Fruit fly (Drosophila melanogaster): Measurements from ENCODE around the gene CG6793.

Gene CG6793

DNA sequence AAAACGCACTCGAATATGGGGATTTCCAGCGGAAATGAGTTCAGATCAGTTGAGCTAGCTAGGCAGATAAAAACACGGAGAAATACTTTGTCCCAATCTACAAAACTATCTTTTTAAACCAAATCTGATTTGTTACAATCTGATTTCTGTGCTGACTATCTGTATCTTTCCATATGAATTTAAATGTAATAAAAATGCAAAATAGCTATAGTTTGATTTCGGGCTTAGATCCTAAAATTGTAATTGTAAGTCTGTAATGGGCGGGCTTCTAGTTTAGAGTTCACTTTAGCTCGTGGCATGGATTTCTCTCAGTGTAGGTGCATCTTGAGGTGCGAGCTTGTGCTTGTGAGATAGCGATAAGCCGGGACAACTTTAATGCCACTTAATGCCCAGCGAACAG lies 20.0 kb downstream of the CG6793 start (continued):
- TF ChIP-seq CG3065 (GFP tag; optimal IDR thresholded peaks at IDR 0.05), result no peak
- no peak for TF ChIP-seq hkb (optimal IDR thresholded peaks at IDR 0.05)
- no peak for TF ChIP-seq hkb (GFP tag; IDR thresholded peaks at IDR 0.05)
- TF ChIP-seq CG2678 (tag; optimal IDR thresholded peaks at IDR 0.05), result peak; percentile 12
- no peak for TF ChIP-seq Hr3 (GFP tag; optimal IDR thresholded peaks at IDR 0.05)
- no peak for TF ChIP-seq aop (GFP tag; IDR thresholded peaks at IDR 0.05)
- TF ChIP-seq phol (tag; optimal IDR thresholded peaks at IDR 0.05), result peak; percentile 54
- TF ChIP-seq CG6683 (GFP tag; optimal IDR thresholded peaks at IDR 0.05), result no peak
- TF ChIP-seq Taf1 (GFP tag; IDR thresholded peaks at IDR 0.05), result no peak
- TF ChIP-seq crc (GFP tag; optimal IDR thresholded peaks at IDR 0.05), result no peak
- TF ChIP-seq BEAF-32 (GFP tag; optimal IDR thresholded peaks at IDR 0.05), result no peak
- peak; percentile 14 for TF ChIP-seq nmo (GFP tag; optimal IDR thresholded peaks at IDR 0.05)
- peak; percentile 6 for TF ChIP-seq trem (tag; optimal IDR thresholded peaks at IDR 0.05)
- TF ChIP-seq CG13424 (tag; optimal IDR thresholded peaks at IDR 0.05), result peak; percentile 7
- no peak for TF ChIP-seq cato (GFP tag; optimal IDR thresholded peaks at IDR 0.05; ENCODE audit: borderline replicate concordance)
- TF ChIP-seq CG15696 (tag; optimal IDR thresholded peaks at IDR 0.05), result peak; percentile 25
- TF ChIP-seq CG18262 (tag; optimal IDR thresholded peaks at IDR 0.05), result peak; percentile 55
- TF ChIP-seq bsh (GFP tag; optimal IDR thresholded peaks at IDR 0.05), result peak in 1 of 2 experiments; percentile 60
- TF ChIP-seq CG4820 (GFP tag; optimal IDR thresholded peaks at IDR 0.05), result peak; percentile 27
- peak; percentile 8 for TF ChIP-seq grn (GFP tag; optimal IDR thresholded peaks at IDR 0.05)
- TF ChIP-seq dpn (GFP tag; optimal IDR thresholded peaks at IDR 0.05), result peak in 1 of 2 experiments; percentile 4
- TF ChIP-seq CG10462 (GFP tag; optimal IDR thresholded peaks at IDR 0.05), result no peak
- peak in 1 of 3 experiments; percentile 65 for TF ChIP-seq lola (GFP tag; optimal IDR thresholded peaks at IDR 0.05)
- peak; percentile 45 for TF ChIP-seq D19A (tag; optimal IDR thresholded peaks at IDR 0.05)
- no peak for TF ChIP-seq CG32532 (GFP tag; IDR thresholded peaks at IDR 0.05)
- TF ChIP-seq CG11504 (tag; optimal IDR thresholded peaks at IDR 0.05), result no peak
- TF ChIP-seq dmrt11E (tag; optimal IDR thresholded peaks at IDR 0.05), result peak; percentile 69
- TF ChIP-seq unpg (GFP tag; optimal IDR thresholded peaks at IDR 0.05), result peak; percentile 3
- no peak for TF ChIP-seq CG13123 (GFP tag; optimal IDR thresholded peaks at IDR 0.05)
- TF ChIP-seq CG1603 (tag; optimal IDR thresholded peaks at IDR 0.05), result peak; percentile 35
- 0 out of 3 replicates have a peak, but pooled peaks have one; percentile 28 for TF ChIP-seq row (GFP tag; IDR thresholded peaks at IDR 0.05)
- no peak for TF ChIP-seq CG34422 (GFP tag; IDR thresholded peaks at IDR 0.05)
- TF ChIP-seq CG7372 (GFP tag; IDR thresholded peaks at IDR 0.05), result no peak
- peak; percentile 40 for TF ChIP-seq CG33557 (GFP tag; optimal IDR thresholded peaks at IDR 0.05)
- TF ChIP-seq chn (GFP tag; optimal IDR thresholded peaks at IDR 0.05), result peak; percentile 25
- peak; percentile 27 for TF ChIP-seq CG17829 (tag; optimal IDR thresholded peaks at IDR 0.05)
- peak; percentile 5 for TF ChIP-seq CG16815 (GFP tag; optimal IDR thresholded peaks at IDR 0.05)
- TF ChIP-seq Sox102F (GFP tag; optimal IDR thresholded peaks at IDR 0.05), result peak; percentile 34
- TF ChIP-seq CG7839 (tag; optimal IDR thresholded peaks at IDR 0.05), result peak; percentile 8
- no peak for TF ChIP-seq btn (GFP tag; optimal IDR thresholded peaks at IDR 0.05)
- TF ChIP-seq CG2712 (tag; optimal IDR thresholded peaks at IDR 0.05), result peak; percentile 52
- no peak for TF ChIP-seq CG6272 (GFP tag; IDR thresholded peaks at IDR 0.05)
- TF ChIP-seq sc (optimal IDR thresholded peaks at IDR 0.05), result no peak
- peak; percentile 14 for TF ChIP-seq sc (GFP tag; optimal IDR thresholded peaks at IDR 0.05)
- peak; percentile 43; the same call in 1 of the 2 replicates for TF ChIP-seq Xrp1 (GFP tag; IDR thresholded peaks at IDR 0.05)
- peak; percentile 32 for TF ChIP-seq Ssrp (tag; optimal IDR thresholded peaks at IDR 0.05)
- TF ChIP-seq chm (GFP tag; IDR thresholded peaks at IDR 0.05), result no peak
